Worm (Caenorhabditis elegans) whole organism, young adult: ENCODE results near the gene clec-234.

ENCODE experiments used
- B0261.1 ChIP-seq: sonication (generic microtip); optimal IDR thresholded peaks from 2 replicates; lab custom pipeline; 2016; ENCODE audit warnings: mild to moderate bottlenecking, missing genetic modification characterization, moderate library complexity, missing compliant biosample characterization
- C06A6.2 ChIP-seq: fragments of 200-800 bp; sonication (Bioruptor generic); conservative IDR thresholded peaks from 2 replicates; pipeline ENCODE4 v1.3.6; 2022; ENCODE audit warnings: missing genetic modification characterization, missing compliant biosample characterization
- F10E7.11 ChIP-seq: sonication (generic microtip); optimal IDR thresholded peaks from 2 replicates; lab custom pipeline; 2017; ENCODE audit warnings: mild to moderate bottlenecking, missing genetic modification characterization, moderate library complexity, missing compliant biosample characterization
- F39B2.1 ChIP-seq: fragments of 200-800 bp; sonication (Bioruptor generic); IDR thresholded peaks from 2 replicates; pipeline ENCODE4 v1.3.6; 2022; ENCODE audit warnings: missing genetic modification reagents, missing genetic modification characterization, missing compliant biosample characterization
- F57A8.1 ChIP-seq: fragments of 200-800 bp; sonication (Bioruptor generic); optimal IDR thresholded peaks from 2 replicates; lab custom pipeline; 2018; ENCODE audit warnings: mild to moderate bottlenecking, missing genetic modification characterization, moderate library complexity, missing compliant biosample characterization
- K12H6.12 ChIP-seq: fragments of 200-800 bp; sonication (Bioruptor generic); optimal IDR thresholded peaks from 2 replicates; lab custom pipeline; 2018; ENCODE audit warnings: mild to moderate bottlenecking, missing genetic modification characterization, missing compliant biosample characterization
- T07F8.4 ChIP-seq: sonication (generic microtip); optimal IDR thresholded peaks from 2 replicates; lab custom pipeline; 2016; ENCODE audit warnings: mild to moderate bottlenecking, missing genetic modification characterization, moderate library complexity, missing compliant biosample characterization
- T26A5.8 ChIP-seq: sonication (generic microtip); optimal IDR thresholded peaks from 2 replicates; lab custom pipeline; 2016; ENCODE audit warnings: missing genetic modification characterization, missing compliant biosample characterization
- Y53F4B.3 ChIP-seq: fragments of 200-800 bp; sonication (Bioruptor generic); IDR thresholded peaks from 2 replicates; pipeline ENCODE4 v1.3.6; 2022; ENCODE audit warnings: missing genetic modification reagents, missing genetic modification characterization, missing compliant biosample characterization
- Y56A3A.18 ChIP-seq: fragments of 200-800 bp; sonication (Bioruptor generic); IDR thresholded peaks from 2 replicates; pipeline ENCODE4 v1.3.6; 2022; ENCODE audit warnings: missing genetic modification reagents, missing genetic modification characterization, missing compliant biosample characterization
- ZK185.1 ChIP-seq: sonication (generic microtip); optimal IDR thresholded peaks from 2 replicates; lab custom pipeline; 2016; ENCODE audit warnings: mild to moderate bottlenecking, missing genetic modification characterization, missing compliant biosample characterization; ENCODE audit not compliant: poor library complexity, severe bottlenecking
- ama-1 ChIP-seq, 3 experiments: fragments of 150-350 bp in 1 of 3; sonication (generic microtip) in 2 of 3; optimal IDR thresholded peaks; 2 replicates each; lab custom pipeline; 2014 to 2018; ENCODE audit warnings: missing biosample characterization in 2 of 3, missing genetic modification characterization in 2 of 3, missing genetic modification reagents in 2 of 3
- athp-1 ChIP-seq: sonication (generic microtip); optimal IDR thresholded peaks from 2 replicates; lab custom pipeline; 2017; ENCODE audit warnings: mild to moderate bottlenecking, missing genetic modification characterization, missing compliant biosample characterization
- attf-6 ChIP-seq: fragments of 200-800 bp; sonication (Bioruptor generic); IDR thresholded peaks from 2 replicates; pipeline ENCODE4 v1.3.6; 2022; ENCODE audit warnings: missing genetic modification reagents, missing genetic modification characterization, missing compliant biosample characterization
- bed-1 ChIP-seq: fragments of 200-800 bp; sonication (Bioruptor generic); IDR thresholded peaks from 2 replicates; pipeline ENCODE4 v1.3.6; 2022; ENCODE audit warnings: missing genetic modification reagents, missing genetic modification characterization, missing compliant biosample characterization
- ceh-27 ChIP-seq: fragments of 200-800 bp; sonication (Bioruptor generic); optimal IDR thresholded peaks from 2 replicates; lab custom pipeline; 2018; ENCODE audit warnings: mild to moderate bottlenecking, missing genetic modification characterization, moderate library complexity, missing compliant biosample characterization
- ceh-79 ChIP-seq: sonication (generic microtip); optimal IDR thresholded peaks from 2 replicates; lab custom pipeline; 2017; ENCODE audit warnings: mild to moderate bottlenecking, missing genetic modification characterization, missing compliant biosample characterization
- chd-7 ChIP-seq: sonication (generic microtip); optimal IDR thresholded peaks from 2 replicates; lab custom pipeline; 2016; ENCODE audit warnings: mild to moderate bottlenecking, missing genetic modification characterization, moderate library complexity, missing compliant biosample characterization
- dox-1 ChIP-seq: fragments of 200-800 bp; sonication (Bioruptor generic); IDR thresholded peaks from 2 replicates; pipeline ENCODE4 v1.3.6; 2022; ENCODE audit warnings: missing genetic modification reagents, missing genetic modification characterization, missing compliant biosample characterization
- dpff-1 ChIP-seq: sonication (generic microtip); optimal IDR thresholded peaks from 2 replicates; lab custom pipeline; 2017; ENCODE audit warnings: mild to moderate bottlenecking, missing genetic modification characterization, missing compliant biosample characterization
- dpl-1 ChIP-seq: fragments of 150-350 bp; optimal IDR thresholded peaks from 2 replicates; lab custom pipeline; 2014; ENCODE audit warnings: missing biosample characterization, missing genetic modification reagents, missing genetic modification characterization
- egl-18 ChIP-seq: fragments of 200-800 bp; sonication (Bioruptor generic); IDR thresholded peaks from 2 replicates; pipeline ENCODE4 v1.3.6; 2022; ENCODE audit warnings: missing genetic modification reagents, missing genetic modification characterization, missing compliant biosample characterization
- egrh-3 ChIP-seq: fragments of 200-800 bp; sonication (Bioruptor generic); IDR thresholded peaks from 2 replicates; pipeline ENCODE4 v1.3.6; 2022; ENCODE audit warnings: missing genetic modification reagents, missing genetic modification characterization, missing compliant biosample characterization
- ekl-4 ChIP-seq: fragments of 200-800 bp; sonication (Bioruptor generic); IDR thresholded peaks from 2 replicates; pipeline ENCODE4 v1.3.6; 2022; ENCODE audit warnings: missing genetic modification reagents, missing genetic modification characterization, missing compliant biosample characterization
- ets-4 ChIP-seq: fragments of 200-800 bp; sonication (Bioruptor generic); optimal IDR thresholded peaks from 2 replicates; lab custom pipeline; 2018; ENCODE audit warnings: mild to moderate bottlenecking, missing genetic modification characterization, missing compliant biosample characterization
- let-607 ChIP-seq, 2 experiments: fragments of 200-800 bp in 1 of 2; sonication (Bioruptor generic) in 1 of 2; sonication (generic microtip) in 1 of 2; optimal IDR thresholded peaks; 2 replicates each; lab custom pipeline; 2016 to 2018; ENCODE audit warnings: mild to moderate bottlenecking in 2 of 2, missing compliant biosample characterization in 2 of 2, missing genetic modification characterization in 2 of 2, moderate library complexity in 2 of 2, missing genotype in 1 of 2
- lin-26 ChIP-seq: fragments of 200-800 bp; sonication (Bioruptor generic); IDR thresholded peaks from 2 replicates; pipeline ENCODE4 v1.3.6; 2022; ENCODE audit warnings: missing genetic modification reagents, missing genetic modification characterization, missing compliant biosample characterization
- lin-40 ChIP-seq: sonication (generic microtip); optimal IDR thresholded peaks from 2 replicates; lab custom pipeline; 2016; ENCODE audit warnings: missing genetic modification characterization, mild to moderate bottlenecking, missing compliant biosample characterization, missing genotype, missing genetic modification reagents
- lin-54 ChIP-seq: fragments of 200-800 bp; sonication (Bioruptor generic); optimal IDR thresholded peaks from 2 replicates; lab custom pipeline; 2018; ENCODE audit warnings: mild to moderate bottlenecking, missing genetic modification characterization, missing compliant biosample characterization
- madf-6 ChIP-seq: fragments of 200-800 bp; sonication (Bioruptor generic); IDR thresholded peaks from 2 replicates; pipeline ENCODE4 v1.3.6; 2022; ENCODE audit warnings: missing genetic modification reagents, missing genetic modification characterization, missing compliant biosample characterization
- nfya-2 ChIP-seq: fragments of 200-800 bp; sonication (Bioruptor generic); IDR thresholded peaks from 2 replicates; pipeline ENCODE4 v1.3.6; 2022; ENCODE audit warnings: missing genetic modification reagents, missing genetic modification characterization, missing compliant biosample characterization
- nhr-120 ChIP-seq: fragments of 200-800 bp; sonication (Bioruptor generic); IDR thresholded peaks from 2 replicates; pipeline ENCODE4 v1.3.6; 2022; ENCODE audit warnings: missing genetic modification characterization, missing compliant biosample characterization
- rcor-1 ChIP-seq: fragments of 200-800 bp; sonication (Bioruptor generic); IDR thresholded peaks from 2 replicates; pipeline ENCODE4 v1.3.6; 2022; ENCODE audit warnings: missing genetic modification reagents, missing genetic modification characterization, missing compliant biosample characterization
- rpc-1 ChIP-seq, 2 experiments: fragments of 150-350 bp in 1 of 2; sonication (generic microtip) in 1 of 2; optimal IDR thresholded peaks; 2 replicates each; lab custom pipeline; 2014 to 2018; ENCODE audit warnings: missing biosample characterization in 1 of 2, missing genetic modification characterization in 1 of 2, missing genetic modification reagents in 1 of 2, missing genotype in 1 of 2
- sdz-38 ChIP-seq: sonication (generic microtip); optimal IDR thresholded peaks from 2 replicates; lab custom pipeline; 2016; ENCODE audit warnings: missing genotype, missing genetic modification characterization, missing compliant biosample characterization
- snpc-1.3 ChIP-seq: sonication (generic microtip); optimal IDR thresholded peaks from 2 replicates; lab custom pipeline; 2017; ENCODE audit warnings: missing genetic modification characterization, mild to moderate bottlenecking, missing compliant biosample characterization, antibody characterized with exemption, moderate library complexity, missing genotype, missing genetic modification reagents; ENCODE audit not compliant: insufficient read depth
- snpc-4 ChIP-seq, 5 experiments: fragments of 150-350 bp in 1 of 5; sonication (generic microtip) in 4 of 5; optimal IDR thresholded peaks; 2 replicates each; lab custom pipeline; 2014 to 2018; ENCODE audit warnings: missing genetic modification characterization in 5 of 5, missing biosample characterization in 3 of 5, antibody characterized with exemption in 2 of 5, mild to moderate bottlenecking in 2 of 5, missing compliant biosample characterization in 2 of 5, missing genotype in 2 of 5, moderate library complexity in 2 of 5, missing genetic modification reagents in 1 of 5
- somi-1 ChIP-seq: fragments of 200-800 bp; sonication (Bioruptor generic); optimal IDR thresholded peaks from 2 replicates; lab custom pipeline; 2018; ENCODE audit warnings: mild to moderate bottlenecking, missing genetic modification characterization, missing compliant biosample characterization
- sptf-2 ChIP-seq: fragments of 200-800 bp; sonication (Bioruptor generic); optimal IDR thresholded peaks from 2 replicates; lab custom pipeline; 2018; ENCODE audit warnings: mild to moderate bottlenecking, missing genetic modification characterization, missing compliant biosample characterization
- tbp1 ChIP-seq: fragments of 200-800 bp; sonication (Bioruptor generic); optimal IDR thresholded peaks from 2 replicates; lab custom pipeline; 2018; ENCODE audit warnings: mild to moderate bottlenecking, missing genetic modification characterization, missing compliant biosample characterization
- zim-3 ChIP-seq: sonication (generic microtip); optimal IDR thresholded peaks from 2 replicates; lab custom pipeline; 2017; ENCODE audit warnings: mild to moderate bottlenecking, missing genetic modification characterization, moderate library complexity, missing compliant biosample characterization

Gene clec-234

ce11 chrV:16460866-16461265, 27.5 kb upstream of the clec-234 start, which contains the start of gene srh-142:
srh-142 (minus strand) TSS chrV:16460966.
- TF ChIP-seq Y56A3A.18 (GFP tag; lab: Robert Waterston, UW) (no peak), rpc-1 (optimal IDR thresholded peaks at IDR 0.05; lab: Kevin White, UChicago) (no peak), rpc-1 (tag; optimal IDR thresholded peaks at IDR 0.05; lab: Kevin White, UChicago) (no peak), B0261.1 (no peak), zim-3 (no peak), athp-1 (tag; lab: Kevin White, UChicago) (no peak), dpff-1 (tag; lab: Kevin White, UChicago) (no peak), egl-18 (GFP tag; lab: Robert Waterston, UW) (no peak), tbp1 (GFP tag; lab: Kevin White, UChicago) (no peak), madf-6 (GFP tag; lab: Robert Waterston, UW) (no peak), ceh-79 (tag; lab: Kevin White, UChicago) (no peak), F10E7.11 (tag; lab: Kevin White, UChicago) (no peak), F57A8.1 (GFP tag; lab: Kevin White, UChicago) (no peak), dpl-1 (GFP tag; lab: Kevin White, UChicago) (no peak)

- TF ChIP-seq ets-4 (GFP tag; lab: Kevin White, UChicago) (no peak), attf-6 (GFP tag; lab: Robert Waterston, UW) (no peak), let-607 (tag; optimal IDR thresholded peaks at IDR 0.05; lab: Kevin White, UChicago) (no peak), bed-1 (GFP tag; lab: Robert Waterston, UW) (no peak), Y53F4B.3 (GFP tag; lab: Robert Waterston, UW) (no peak), somi-1 (no peak), sdz-38 (tag; lab: Kevin White, UChicago) (no peak), lin-26 (GFP tag; lab: Robert Waterston, UW) (no peak), F57A8.1 (GFP tag; lab: Kevin White, UChicago) (no peak), ZK185.1 (no peak), B0261.1 (no peak), ekl-4 (GFP tag; lab: Robert Waterston, UW) (no peak), sptf-2 (no peak), egrh-3 (GFP tag; lab: Robert Waterston, UW) (no peak), ama-1 (optimal IDR thresholded peaks at IDR 0.05; lab: Kevin White, UChicago) (no peak), ama-1 (GFP tag; optimal IDR thresholded peaks at IDR 0.05; lab: Kevin White, UChicago) (no peak), snpc-1.3 (tag; lab: Kevin White, UChicago) (no peak), nhr-120 (GFP tag; lab: Robert Waterston, UW) (no peak), chd-7 (tag; lab: Kevin White, UChicago) (no peak), T07F8.4 (tag; lab: Kevin White, UChicago) (no peak), K12H6.12 (no peak)
These were observed 26.0 kb upstream of the clec-234 start for ce11 chrV:16459377-16459776.

ce11 chrV:16458714-16459113, 25.3 kb upstream of the clec-234 start, which contains the start of gene str-15:
str-15 (minus strand) TSS chrV:16458814.
- no peak for TF ChIP-seq ceh-27
- TF ChIP-seq lin-54 (GFP tag; lab: Kevin White, UChicago): no peak
- no peak for TF ChIP-seq snpc-4 (GFP tag; optimal IDR thresholded peaks at IDR 0.05; lab: Kevin White, UChicago)
- TF ChIP-seq snpc-4 (tag; optimal IDR thresholded peaks at IDR 0.05; lab: Kevin White, UChicago): no peak
- TF ChIP-seq F39B2.1: no peak
- TF ChIP-seq C06A6.2 (GFP tag; lab: Robert Waterston, UW): no peak
- no peak for TF ChIP-seq T26A5.8 (tag; lab: Kevin White, UChicago)
- TF ChIP-seq rcor-1: no peak
- TF ChIP-seq nfya-2 (GFP tag; lab: Robert Waterston, UW): no peak
- no peak for TF ChIP-seq let-607 (tag; optimal IDR thresholded peaks at IDR 0.05; lab: Kevin White, UChicago)
- TF ChIP-seq dox-1 (GFP tag; lab: Robert Waterston, UW): no peak
- no peak for TF ChIP-seq ekl-4 (GFP tag; lab: Robert Waterston, UW)
- TF ChIP-seq K12H6.12: no peak
- TF ChIP-seq lin-40: no peak
- TF ChIP-seq sdz-38 (tag; lab: Kevin White, UChicago): no peak
- TF ChIP-seq, all 124 proteins: peak for 0
